Worm (Caenorhabditis elegans): ENCODE measurements around the gene athp-1.

- TF ChIP-seq tab-1 (GFP tag; IDR thresholded peaks at IDR 0.05), result no peak
- TF ChIP-seq flt-1 (GFP tag; IDR thresholded peaks at IDR 0.05), result peak; percentile 66; the same call in 1 of the 2 replicates
- TF ChIP-seq med-1 (GFP tag; optimal IDR thresholded peaks at IDR 0.05; ENCODE audit: insufficient read depth), result no peak
- TF ChIP-seq ztf-23 (GFP tag; IDR thresholded peaks at IDR 0.05), result peak; percentile 78
- TF ChIP-seq T22C8.4 (GFP tag; IDR thresholded peaks at IDR 0.05), result 0 out of 2 replicates have a peak, but pooled peaks have one; percentile 32
- TF ChIP-seq ref-1 (GFP tag; conservative IDR thresholded peaks at IDR 0.05), result peak; percentile 28; the same call in 1 of the 2 replicates
These were observed 24.7 kb upstream of the athp-1 start for ce11 chrIII:10856830-10857229.
